Fruit fly (Drosophila melanogaster): ENCODE data around the gene CG1764.
A peak's percentile ranks its signal among the peaks of the same experiment; 100 is the strongest.

DNA sequence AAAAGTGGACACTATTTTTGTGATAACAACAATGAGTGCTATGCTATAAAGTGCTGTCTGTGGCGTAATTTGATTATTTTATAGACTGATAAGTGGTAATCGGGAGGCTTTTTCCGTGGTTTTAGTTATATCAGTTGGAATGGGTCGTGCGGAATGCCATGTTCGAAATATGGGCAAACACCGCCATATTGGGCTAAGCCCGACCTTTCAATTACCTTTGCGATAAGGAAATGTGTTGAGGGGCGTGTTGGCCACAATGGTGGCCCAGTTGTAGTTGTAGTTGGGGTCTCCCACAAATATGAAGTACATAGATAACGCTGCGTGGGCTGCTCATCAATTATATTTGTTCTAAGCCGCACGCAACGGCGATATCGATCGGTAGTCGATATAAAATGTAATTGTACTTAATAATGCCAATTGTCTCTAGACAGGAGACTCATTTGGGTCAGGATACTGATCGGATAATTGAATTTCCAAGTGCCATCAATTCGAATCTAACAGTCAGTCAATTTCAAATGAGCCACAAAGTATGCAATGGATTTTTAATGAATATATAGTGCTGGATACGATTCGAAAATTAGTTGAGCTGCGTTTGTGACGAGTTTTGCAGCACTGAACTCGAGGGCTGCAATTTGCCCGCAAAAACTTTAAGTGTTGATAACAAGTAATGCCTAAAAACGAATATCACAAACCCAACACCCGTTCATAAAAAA, 32.4 kb upstream of the CG1764 start:
- TF ChIP-seq dl (GFP tag; optimal IDR thresholded peaks at IDR 0.05; ENCODE audit: insufficient read depth in 1 of 2, partially characterized antibody in 2 of 2) (no peak), usp (GFP tag; optimal IDR thresholded peaks at IDR 0.05) (no peak), Hr83 (GFP tag; optimal IDR thresholded peaks at IDR 0.05; ENCODE audit: poor library complexity, severe bottlenecking) (peak; percentile 68), pan (optimal IDR thresholded peaks at IDR 0.05) (no peak), brk (GFP tag; optimal IDR thresholded peaks at IDR 0.05) (peak; percentile 52)

Measured in whole organism, wandering third instar larva.